Worm (Caenorhabditis elegans) whole organism, L4 larva: ENCODE data around the gene lim-8.

ENCODE experiments used
- R02D3.7 ChIP-seq: fragments of 150-350 bp; sonication (generic microtip); optimal IDR thresholded peaks from 3 replicates; lab custom pipeline; 2014; ENCODE audit warnings: missing biosample characterization, missing genetic modification characterization
- ama-1 ChIP-seq: fragments of 150-350 bp; optimal IDR thresholded peaks from 2 replicates; lab custom pipeline; 2014; ENCODE audit warnings: inconsistent platforms, mixed read lengths
- ceh-28 ChIP-seq: fragments of 150-350 bp; optimal IDR thresholded peaks from 2 replicates; lab custom pipeline; 2014; ENCODE audit warnings: missing biosample characterization, missing genetic modification reagents, missing genetic modification characterization
- ceh-62 ChIP-seq: sonication (generic microtip); optimal IDR thresholded peaks from 2 replicates; lab custom pipeline; 2017; ENCODE audit warnings: missing biosample characterization, missing genetic modification characterization
- ceh-82 ChIP-seq: sonication (generic microtip); optimal IDR thresholded peaks from 2 replicates; lab custom pipeline; 2017; ENCODE audit warnings: missing biosample characterization, missing genetic modification characterization
- daf-16 ChIP-seq, 3 experiments: sonication (generic microtip); optimal IDR thresholded peaks; 2 replicates each; lab custom pipeline; 2016 to 2017; ENCODE audit warnings: missing genetic modification characterization in 3 of 3, missing genetic modification reagents in 3 of 3, mild to moderate bottlenecking in 2 of 3, missing compliant biosample characterization in 2 of 3, missing biosample characterization in 1 of 3, moderate library complexity in 1 of 3
- lin-13 ChIP-seq: fragments of 150-350 bp; optimal IDR thresholded peaks from 2 replicates; lab custom pipeline; 2014; ENCODE audit warnings: missing biosample characterization, missing genetic modification reagents, missing genetic modification characterization
- madf-5 ChIP-seq, 2 experiments: fragments of 200-800 bp; sonication (Bioruptor generic); IDR thresholded peaks; 2 replicates each; pipeline ENCODE4 v1.3.6; 2022; ENCODE audit warnings: missing compliant biosample characterization in 2 of 2, missing genetic modification characterization in 2 of 2
- mes-2 ChIP-seq: sonication (generic microtip); optimal IDR thresholded peaks from 2 replicates; lab custom pipeline; 2016; ENCODE audit warnings: missing genotype, mild to moderate bottlenecking, missing genetic modification characterization, missing compliant biosample characterization; ENCODE audit not compliant: poor library complexity, severe bottlenecking
- mxl-2 ChIP-seq: fragments of 200-800 bp; sonication (Bioruptor generic); conservative IDR thresholded peaks from 2 replicates; pipeline ENCODE4 v1.3.6; 2022; ENCODE audit warnings: missing genetic modification reagents, missing genetic modification characterization, missing compliant biosample characterization
- nhr-11 ChIP-seq: fragments of 150-350 bp; optimal IDR thresholded peaks from 2 replicates; lab custom pipeline; 2014; ENCODE audit warnings: missing biosample characterization, missing genetic modification characterization
- nhr-42 ChIP-seq: fragments of 200-800 bp; sonication (Bioruptor generic); IDR thresholded peaks from 2 replicates; pipeline ENCODE4 v1.3.6; 2022; ENCODE audit warnings: missing genetic modification characterization, missing compliant biosample characterization
- tag-97 ChIP-seq: fragments of 200-800 bp; sonication (Bioruptor generic); IDR thresholded peaks from 2 replicates; pipeline ENCODE4 v1.3.6; 2022; ENCODE audit warnings: missing genetic modification characterization, missing compliant biosample characterization

- TF ChIP-seq nhr-11 (no peak), tag-97 (GFP tag; lab: Robert Waterston, UW) (no peak), ceh-82 (no peak), lin-13 (GFP tag; lab: Kevin White, UChicago) (no peak), nhr-42 (GFP tag; lab: Robert Waterston, UW) (no peak), mes-2 (tag; lab: Kevin White, UChicago) (no peak), ama-1 (lab: Kevin White, UChicago) (no peak), mxl-2 (GFP tag; lab: Robert Waterston, UW) (no peak), ceh-28 (tag; lab: Kevin White, UChicago) (no peak), daf-16 (GFP tag; optimal IDR thresholded peaks at IDR 0.05; lab: Kevin White, UChicago) (no peak), daf-16 (tag; optimal IDR thresholded peaks at IDR 0.05; lab: Kevin White, UChicago) (no peak), ceh-62 (tag; lab: Kevin White, UChicago) (no peak), madf-5 (GFP tag; IDR thresholded peaks at IDR 0.05; lab: Robert Waterston, UW) (no peak), R02D3.7 (no peak)
Measured at ce11 chrIII:6826137-6826536, 23.5 kb downstream of the lim-8 start.
